Fruit fly (Drosophila melanogaster) whole organism, embryonic: Measurements from ENCODE around the gene dimm.

Source experiments
- Adf1 ChIP-seq: fragments of 200-800 bp; sonication (Bioruptor generic); IDR thresholded peaks from 2 replicates; pipeline ENCODE4 v1.3.6; 2022; ENCODE audit warnings: missing biosample characterization, missing genetic modification characterization
- Antp ChIP-seq: fragments of 200-800 bp; sonication (Bioruptor generic); optimal IDR thresholded peaks from 3 replicates; lab custom pipeline; 2016; ENCODE audit warnings: missing biosample characterization, missing genetic modification characterization
- Bgb ChIP-seq: fragments of 200-800 bp; sonication (Bioruptor generic); IDR thresholded peaks from 2 replicates; pipeline ENCODE4 v1.3.6; 2022; ENCODE audit warnings: missing biosample characterization, missing genetic modification characterization; ENCODE audit not compliant: partially characterized antibody
- CG11723 ChIP-seq: fragments of 200-800 bp; sonication (Bioruptor generic); optimal IDR thresholded peaks from 2 replicates; lab custom pipeline; 2017; ENCODE audit warnings: missing biosample characterization, mild to moderate bottlenecking, missing genetic modification characterization
- CG1233 ChIP-seq: fragments of 200-800 bp; sonication (Bioruptor generic); optimal IDR thresholded peaks from 4 replicates; lab custom pipeline; 2018; ENCODE audit warnings: missing biosample characterization, mild to moderate bottlenecking, missing genetic modification characterization
- CG13424 ChIP-seq: fragments of 200-800 bp; sonication (Bioruptor generic); optimal IDR thresholded peaks from 2 replicates; lab custom pipeline; 2019; ENCODE audit warnings: missing biosample characterization, mild to moderate bottlenecking, missing genetic modification characterization, moderate library complexity
- CG15514 ChIP-seq: fragments of 200-800 bp; sonication (Bioruptor generic); optimal IDR thresholded peaks from 3 replicates; lab custom pipeline; 2017; ENCODE audit warnings: missing biosample characterization, missing genetic modification characterization, mild to moderate bottlenecking, moderate library complexity, missing genetic modification reagents
- CG17385 ChIP-seq: fragments of 200-800 bp; sonication (Bioruptor generic); optimal IDR thresholded peaks from 3 replicates; lab custom pipeline; 2018; ENCODE audit warnings: missing biosample characterization, mild to moderate bottlenecking, missing genetic modification characterization
- CG2678 ChIP-seq: fragments of 200-800 bp; sonication (Bioruptor generic); optimal IDR thresholded peaks from 3 replicates; lab custom pipeline; 2019; ENCODE audit warnings: missing biosample characterization, mild to moderate bottlenecking, missing genetic modification characterization, moderate library complexity
- CG4404 ChIP-seq: fragments of 200-800 bp; sonication (Bioruptor generic); IDR thresholded peaks from 2 replicates; pipeline ENCODE4 v1.3.6; 2022; ENCODE audit warnings: missing biosample characterization, missing genetic modification characterization
- CG4820 ChIP-seq: fragments of 200-800 bp; sonication (Bioruptor generic); optimal IDR thresholded peaks from 3 replicates; lab custom pipeline; 2016; ENCODE audit warnings: missing biosample characterization, missing genetic modification characterization
- CG5180 ChIP-seq: fragments of 200-800 bp; sonication (Bioruptor generic); optimal IDR thresholded peaks from 3 replicates; lab custom pipeline; 2017; ENCODE audit warnings: missing biosample characterization, missing genetic modification characterization, mild to moderate bottlenecking, moderate library complexity, missing genetic modification reagents
- CG6689 ChIP-seq: fragments of 200-800 bp; sonication (Bioruptor generic); IDR thresholded peaks from 2 replicates; pipeline ENCODE4 v1.3.6; 2022; ENCODE audit warnings: missing biosample characterization, missing genetic modification characterization
- CG7745 ChIP-seq: fragments of 200-800 bp; sonication (Bioruptor generic); optimal IDR thresholded peaks from 2 replicates; lab custom pipeline; 2018; ENCODE audit warnings: missing biosample characterization, mild to moderate bottlenecking, missing genetic modification characterization, moderate library complexity
- CG8290 ChIP-seq, 3 experiments: fragments of 200-800 bp; sonication (Bioruptor generic); optimal IDR thresholded peaks; 2 replicates each; lab custom pipeline; 2016 to 2019; ENCODE audit warnings: missing biosample characterization in 3 of 3, missing genetic modification characterization in 3 of 3, mild to moderate bottlenecking in 2 of 3, moderate library complexity in 1 of 3
- CG8478 ChIP-seq: fragments of >200 bp; optimal IDR thresholded peaks from 2 replicates; lab custom pipeline; 2018
- D19B ChIP-seq: fragments of 200-800 bp; sonication (Bioruptor generic); optimal IDR thresholded peaks from 2 replicates; lab custom pipeline; 2017; ENCODE audit warnings: missing biosample characterization, mild to moderate bottlenecking, missing genetic modification characterization
- ERR ChIP-seq: fragments of 200-800 bp; sonication (Bioruptor generic); optimal IDR thresholded peaks from 2 replicates; lab custom pipeline; 2016; ENCODE audit warnings: missing biosample characterization, missing genetic modification characterization
- Ets97D ChIP-seq: fragments of 200-800 bp; sonication (Bioruptor generic); optimal IDR thresholded peaks from 3 replicates; lab custom pipeline; 2016; ENCODE audit warnings: missing biosample characterization, missing genetic modification characterization
- Gug ChIP-seq: fragments of 200-800 bp; sonication (Bioruptor generic); IDR thresholded peaks from 4 replicates; pipeline ENCODE4 v1.3.6; 2022; ENCODE audit warnings: missing biosample characterization, missing genetic modification characterization
- HHEX ChIP-seq: fragments of 200-800 bp; sonication (Bioruptor generic); optimal IDR thresholded peaks from 3 replicates; lab custom pipeline; 2017; ENCODE audit warnings: missing biosample characterization, mild to moderate bottlenecking, missing genetic modification characterization, missing genetic modification reagents
- Hand ChIP-seq: fragments of 200-800 bp; sonication (Bioruptor generic); optimal IDR thresholded peaks from 2 replicates; lab custom pipeline; 2017; ENCODE audit warnings: mild to moderate bottlenecking, missing biosample characterization, missing genetic modification reagents, missing genetic modification characterization
- Hmr ChIP-seq: fragments of 200-800 bp; sonication (Bioruptor generic); optimal IDR thresholded peaks from 3 replicates; lab custom pipeline; 2017; ENCODE audit warnings: mild to moderate bottlenecking, missing biosample characterization, missing genetic modification reagents, missing genetic modification characterization
- Kr ChIP-seq: fragments of 200-800 bp; sonication (Bioruptor generic); optimal IDR thresholded peaks from 2 replicates; lab custom pipeline; 2017; ENCODE audit warnings: missing biosample characterization, mild to moderate bottlenecking, missing genetic modification characterization
- Pdp1 ChIP-seq, 2 experiments: fragments of 200-800 bp; sonication (Bioruptor generic); optimal IDR thresholded peaks; 3 replicates each; lab custom pipeline; 2016; ENCODE audit warnings: missing biosample characterization in 2 of 2, missing genetic modification characterization in 2 of 2, mild to moderate bottlenecking in 1 of 2, moderate library complexity in 1 of 2
- Poxn ChIP-seq: fragments of 200-800 bp; sonication (Bioruptor generic); IDR thresholded peaks from 2 replicates; pipeline ENCODE4 v1.3.6; 2022; ENCODE audit warnings: missing biosample characterization, missing genetic modification characterization
- Ravus ChIP-seq: fragments of 200-800 bp; sonication (Bioruptor generic); IDR thresholded peaks from 2 replicates; pipeline ENCODE4 v1.3.6; 2022; ENCODE audit warnings: missing biosample characterization, missing genetic modification characterization
- Rx ChIP-seq: fragments of 200-800 bp; sonication (Bioruptor generic); IDR thresholded peaks from 2 replicates; pipeline ENCODE4 v1.3.6; 2022; ENCODE audit warnings: missing biosample characterization, missing genetic modification characterization
- bcd ChIP-seq: fragments of 200-800 bp; sonication (Bioruptor generic); optimal IDR thresholded peaks from 2 replicates; lab custom pipeline; 2017; ENCODE audit warnings: missing biosample characterization, mild to moderate bottlenecking, missing genetic modification characterization
- cg ChIP-seq: fragments of 200-800 bp; sonication (Bioruptor generic); optimal IDR thresholded peaks from 3 replicates; lab custom pipeline; 2019; ENCODE audit warnings: missing biosample characterization, mild to moderate bottlenecking, missing genetic modification characterization, moderate library complexity
- chif ChIP-seq, 2 experiments: fragments of 200-800 bp; sonication (Bioruptor generic); optimal IDR thresholded peaks; 3 replicates each; lab custom pipeline; 2016; ENCODE audit warnings: missing biosample characterization in 2 of 2, missing genetic modification characterization in 2 of 2
- crol ChIP-seq: fragments of 200-800 bp; sonication (Bioruptor generic); IDR thresholded peaks from 2 replicates; pipeline ENCODE4 v1.3.6; 2022; ENCODE audit warnings: missing biosample characterization, missing genetic modification characterization
- dm ChIP-seq: fragments of 200-800 bp; sonication (Bioruptor generic); optimal IDR thresholded peaks from 3 replicates; lab custom pipeline; 2016; ENCODE audit warnings: missing biosample characterization, missing genetic modification characterization
- exex ChIP-seq: fragments of 200-800 bp; sonication (Bioruptor generic); optimal IDR thresholded peaks from 4 replicates; lab custom pipeline; 2018; ENCODE audit warnings: missing biosample characterization, mild to moderate bottlenecking, missing genetic modification characterization, moderate library complexity
- gcm ChIP-seq: fragments of 200-800 bp; sonication (Bioruptor generic); optimal IDR thresholded peaks from 2 replicates; lab custom pipeline; 2019; ENCODE audit warnings: missing biosample characterization, mild to moderate bottlenecking, missing genetic modification characterization, moderate library complexity
- hb ChIP-seq: fragments of 200-800 bp; sonication (Bioruptor generic); IDR thresholded peaks from 3 replicates; pipeline ENCODE4 v1.3.6; 2022; ENCODE audit warnings: missing biosample characterization, missing genetic modification characterization; ENCODE audit not compliant: partially characterized antibody
- hbn ChIP-seq: fragments of 200-800 bp; sonication (Bioruptor generic); IDR thresholded peaks from 2 replicates; pipeline ENCODE4 v1.3.6; 2022; ENCODE audit warnings: missing biosample characterization, missing genetic modification characterization; ENCODE audit not compliant: partially characterized antibody
- hth ChIP-seq: fragments of >200 bp; optimal IDR thresholded peaks from 2 replicates; lab custom pipeline; 2017; ENCODE audit warnings: inconsistent platforms
- lab ChIP-seq: fragments of 200-800 bp; sonication (Bioruptor generic); optimal IDR thresholded peaks from 3 replicates; lab custom pipeline; 2017; ENCODE audit warnings: missing biosample characterization, missing genetic modification characterization, mild to moderate bottlenecking, moderate library complexity, missing genetic modification reagents
- nerfin-1 ChIP-seq: fragments of 200-800 bp; sonication (Bioruptor generic); optimal IDR thresholded peaks from 3 replicates; lab custom pipeline; 2019; ENCODE audit warnings: missing biosample characterization, mild to moderate bottlenecking, missing genetic modification characterization, moderate library complexity
- peb ChIP-seq: fragments of 200-800 bp; sonication (Bioruptor generic); IDR thresholded peaks from 2 replicates; pipeline ENCODE4 v1.3.6; 2022; ENCODE audit warnings: missing biosample characterization, missing genetic modification characterization
- pho ChIP-seq: fragments of 200-800 bp; sonication (Bioruptor generic); optimal IDR thresholded peaks from 2 replicates; lab custom pipeline; 2016; ENCODE audit warnings: missing biosample characterization, missing genetic modification characterization
- repo ChIP-seq: fragments of 200-800 bp; sonication (Bioruptor generic); optimal IDR thresholded peaks from 2 replicates; lab custom pipeline; 2016; ENCODE audit warnings: missing biosample characterization, missing genetic modification characterization
- run ChIP-seq: fragments of 200-800 bp; sonication (Bioruptor generic); optimal IDR thresholded peaks from 3 replicates; lab custom pipeline; 2018; ENCODE audit warnings: missing biosample characterization, mild to moderate bottlenecking, missing genetic modification characterization
- sisA ChIP-seq: fragments of 200-800 bp; sonication (Bioruptor generic); IDR thresholded peaks from 2 replicates; pipeline ENCODE4 v1.3.6; 2022; ENCODE audit warnings: missing biosample characterization, missing genetic modification characterization
- sr ChIP-seq: fragments of 200-800 bp; sonication (Bioruptor generic); IDR thresholded peaks from 3 replicates; pipeline ENCODE4 v1.3.6; 2022; ENCODE audit warnings: missing biosample characterization, missing genetic modification characterization
- stc ChIP-seq: fragments of 200-800 bp; sonication (Bioruptor generic); IDR thresholded peaks from 2 replicates; pipeline ENCODE4 v1.3.6; 2022; ENCODE audit warnings: missing biosample characterization, missing genetic modification characterization
- tap ChIP-seq: fragments of 200-800 bp; optimal IDR thresholded peaks from 3 replicates; lab custom pipeline; 2019; ENCODE audit warnings: missing biosample characterization, mild to moderate bottlenecking, missing genetic modification characterization, moderate library complexity
- unpg ChIP-seq: fragments of 200-800 bp; sonication (Bioruptor generic); optimal IDR thresholded peaks from 3 replicates; lab custom pipeline; 2018; ENCODE audit warnings: missing biosample characterization, mild to moderate bottlenecking, missing genetic modification characterization, moderate library complexity
- zfh2 ChIP-seq: fragments of 200-800 bp; sonication (Bioruptor generic); optimal IDR thresholded peaks from 2 replicates; lab custom pipeline; 2016; ENCODE audit warnings: missing biosample characterization, missing genetic modification characterization

Gene dimm

DNA sequence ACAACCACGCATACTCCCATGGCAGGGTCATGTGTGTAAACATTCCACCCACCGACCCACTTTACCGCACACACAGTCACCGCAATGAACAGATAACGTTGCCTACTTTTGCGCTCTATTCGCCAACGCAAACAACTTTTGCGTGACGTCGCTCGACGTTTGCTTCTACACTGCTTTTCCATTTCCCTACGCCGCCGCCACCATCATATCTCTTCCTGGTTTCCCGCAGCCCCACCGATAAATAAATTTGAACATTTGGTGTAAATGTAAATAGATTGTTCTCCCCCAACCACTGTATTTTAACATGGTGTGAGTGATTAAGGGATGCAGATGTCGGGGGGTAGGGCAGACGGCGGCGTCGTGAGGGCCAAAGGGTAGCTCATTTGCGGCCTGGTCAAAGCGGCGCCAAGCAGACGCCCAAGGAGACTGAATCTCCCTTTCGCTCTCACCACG is 7.1 kb upstream of the dimm start (continued):
- TF ChIP-seq CG13424 (tag; lab: Kevin White, UChicago) (no peak), hb (GFP tag; lab: Robert Waterston, UW) (no peak), Antp (GFP tag; lab: Kevin White, UChicago) (no peak), CG8290 (GFP tag; optimal IDR thresholded peaks at IDR 0.05; lab: Kevin White, UChicago) (no peak), CG8290 (tag; optimal IDR thresholded peaks at IDR 0.05; lab: Kevin White, UChicago) (peak in 1 of 2 experiments; percentile 39), HHEX (no peak), chif (GFP tag; optimal IDR thresholded peaks at IDR 0.05; lab: Kevin White, UChicago) (peak in 1 of 2 experiments; percentile 6), ERR (no peak), Adf1 (GFP tag; lab: Robert Waterston, UW) (peak; percentile 51; the same call in 1 of the 2 replicates), CG2678 (peak; percentile 14), Rx (GFP tag; lab: Robert Waterston, UW) (no peak), sr (GFP tag; lab: Robert Waterston, UW) (no peak), peb (GFP tag; lab: Robert Waterston, UW) (no peak), CG4404 (GFP tag; lab: Robert Waterston, UW) (no peak), nerfin-1 (tag; lab: Kevin White, UChicago) (peak; percentile 10), CG7745 (tag; lab: Kevin White, UChicago) (no peak), Hmr (GFP tag; lab: Kevin White, UChicago) (peak; percentile 42), pho (GFP tag; lab: Kevin White, UChicago) (no peak), Ets97D (GFP tag; lab: Kevin White, UChicago) (no peak), CG15514 (GFP tag; lab: Kevin White, UChicago) (no peak), stc (GFP tag; lab: Robert Waterston, UW) (0 out of 2 replicates have a peak, but pooled peaks have one; percentile 45), CG1233 (peak; percentile 11), Hand (GFP tag; lab: Kevin White, UChicago) (no peak), unpg (GFP tag; lab: Kevin White, UChicago) (no peak), hbn (GFP tag; lab: Robert Waterston, UW) (no peak), crol (GFP tag; lab: Robert Waterston, UW) (peak; percentile 94; the same call in 1 of the 2 replicates), zfh2 (GFP tag; lab: Kevin White, UChicago) (no peak), tap (peak; percentile 65), Pdp1 (GFP tag; optimal IDR thresholded peaks at IDR 0.05; lab: Kevin White, UChicago) (no peak), Ravus (GFP tag; lab: Robert Waterston, UW) (no peak), gcm (GFP tag; lab: Kevin White, UChicago) (peak; percentile 73), CG4820 (GFP tag; lab: Kevin White, UChicago) (no peak), run (peak; percentile 1), repo (no peak), sisA (GFP tag; lab: Robert Waterston, UW) (no peak), Poxn (no peak), CG11723 (no peak), Kr (GFP tag; lab: Kevin White, UChicago) (peak; percentile 7), CG6689 (no peak), Gug (GFP tag; lab: Robert Waterston, UW) (no peak), bcd (GFP tag; lab: Kevin White, UChicago) (no peak), CG17385 (GFP tag; lab: Kevin White, UChicago) (no peak), CG8478 (lab: Kevin White, UChicago) (no peak), D19B (no peak), Bgb (peak; percentile 24; the same call in 1 of the 2 replicates), hth (lab: Kevin White, UChicago) (no peak), CG5180 (GFP tag; lab: Kevin White, UChicago) (no peak), cg (GFP tag; lab: Kevin White, UChicago) (peak; percentile 54), exex (tag; lab: Kevin White, UChicago) (peak; percentile 23), dm (no peak), lab (GFP tag; lab: Kevin White, UChicago) (peak; percentile 44)
